Fruit fly (Drosophila melanogaster): ENCODE measurements around the gene CG2200.

Gene CG2200

DNA sequence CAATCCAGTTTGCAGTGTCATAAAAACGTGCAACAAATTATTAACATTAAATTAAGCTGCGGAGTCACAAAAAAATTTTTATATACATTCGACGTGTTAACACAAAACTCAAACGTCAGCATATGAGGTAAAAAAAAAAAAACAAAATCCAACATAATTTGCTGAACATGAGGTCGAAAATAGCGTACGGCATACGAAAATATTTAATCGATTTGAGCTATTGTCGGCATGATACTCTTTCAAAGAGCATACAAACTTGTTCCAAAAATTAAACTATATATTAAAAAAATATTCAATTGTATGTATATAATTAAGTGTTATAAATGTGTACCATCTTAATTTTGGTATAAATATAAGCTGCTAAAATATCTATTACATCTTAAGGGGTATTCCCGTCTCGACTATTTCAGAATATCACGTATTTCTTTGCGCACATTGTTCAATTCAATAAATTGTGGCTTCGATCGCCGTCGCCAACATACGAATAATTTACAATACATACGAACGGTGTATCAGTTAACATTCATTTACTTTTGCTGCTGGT, 15.6 kb downstream of the CG2200 start (continued):
- TF ChIP-seq CG18476 (GFP tag; optimal IDR thresholded peaks at IDR 0.05) (no peak), wek (GFP tag; optimal IDR thresholded peaks at IDR 0.05) (no peak), CG8359 (GFP tag; optimal IDR thresholded peaks at IDR 0.05; ENCODE audit: borderline replicate concordance) (no peak), Tbp (GFP tag; optimal IDR thresholded peaks at IDR 0.05) (no peak), Fer3 (tag; optimal IDR thresholded peaks at IDR 0.05) (peak; percentile 60), exex (tag; optimal IDR thresholded peaks at IDR 0.05) (no peak), CG11093 (GFP tag; IDR thresholded peaks at IDR 0.05) (no peak), so (GFP tag; IDR thresholded peaks at IDR 0.05) (peak; percentile 62; the same call in 1 of the 3 replicates), ro (GFP tag; IDR thresholded peaks at IDR 0.05) (no peak), cas (GFP tag; IDR thresholded peaks at IDR 0.05) (no peak), CG18619 (GFP tag; optimal IDR thresholded peaks at IDR 0.05) (no peak), NK7.1 (GFP tag; optimal IDR thresholded peaks at IDR 0.05) (no peak), row (GFP tag; IDR thresholded peaks at IDR 0.05) (peak; percentile 81), CG17912 (GFP tag; optimal IDR thresholded peaks at IDR 0.05) (no peak), Nf-YC (tag; optimal IDR thresholded peaks at IDR 0.05) (no peak), toy (GFP tag; IDR thresholded peaks at IDR 0.05) (no peak), hb (GFP tag; IDR thresholded peaks at IDR 0.05; ENCODE audit: partially characterized antibody) (no peak), sqz (GFP tag; optimal IDR thresholded peaks at IDR 0.05) (no peak), sd (tag; optimal IDR thresholded peaks at IDR 0.05) (peak; percentile 44), CG9876 (GFP tag; optimal IDR thresholded peaks at IDR 0.05) (no peak), chif (GFP tag; optimal IDR thresholded peaks at IDR 0.05) (no peak), Hr39 (optimal IDR thresholded peaks at IDR 0.05) (no peak), sens-2 (GFP tag; IDR thresholded peaks at IDR 0.05) (no peak), tgo (GFP tag; IDR thresholded peaks at IDR 0.05) (peak; percentile 71; the same call in 2 of the 3 replicates), NC2β (GFP tag; optimal IDR thresholded peaks at IDR 0.05) (no peak), CG30020 (tag; optimal IDR thresholded peaks at IDR 0.05) (no peak), CG9932 (GFP tag; IDR thresholded peaks at IDR 0.05) (peak; percentile 62), fd3F (GFP tag; optimal IDR thresholded peaks at IDR 0.05) (peak; percentile 51), CG12104 (GFP tag; optimal IDR thresholded peaks at IDR 0.05) (no peak), Nf-YA (GFP tag; IDR thresholded peaks at IDR 0.05) (0 out of 2 replicates have a peak, but pooled peaks have one; percentile 28), CG12219 (GFP tag; optimal IDR thresholded peaks at IDR 0.05) (no peak), CG10654 (GFP tag; optimal IDR thresholded peaks at IDR 0.05) (no peak), Atf-2 (GFP tag; optimal IDR thresholded peaks at IDR 0.05) (no peak), Ada2b (GFP tag; IDR thresholded peaks at IDR 0.05) (peak; percentile 57), nmo (GFP tag; optimal IDR thresholded peaks at IDR 0.05) (peak; percentile 44), chn (GFP tag; optimal IDR thresholded peaks at IDR 0.05) (no peak), CkIIα-i1 (GFP tag; IDR thresholded peaks at IDR 0.05) (no peak), CTCF (GFP tag; optimal IDR thresholded peaks at IDR 0.05) (no peak), Dfd (GFP tag; optimal IDR thresholded peaks at IDR 0.05) (no peak), Dbx (GFP tag; IDR thresholded peaks at IDR 0.05) (peak; percentile 56; the same call in 1 of the 3 replicates), dimm (GFP tag; IDR thresholded peaks at IDR 0.05) (no peak), CG6813 (GFP tag; optimal IDR thresholded peaks at IDR 0.05) (no peak), pros (GFP tag; optimal IDR thresholded peaks at IDR 0.05) (no peak), her (GFP tag; optimal IDR thresholded peaks at IDR 0.05) (no peak), CG14710 (tag; optimal IDR thresholded peaks at IDR 0.05) (no peak), CG14014 (GFP tag; IDR thresholded peaks at IDR 0.05) (0 out of 2 replicates have a peak, but pooled peaks have one; percentile 58), emc (GFP tag; optimal IDR thresholded peaks at IDR 0.05) (no peak), ci (GFP tag; IDR thresholded peaks at IDR 0.05) (no peak), Rx (GFP tag; IDR thresholded peaks at IDR 0.05) (0 out of 2 replicates have a peak, but pooled peaks have one; percentile 4), dm (GFP tag; optimal IDR thresholded peaks at IDR 0.05) (no peak), z (GFP tag; IDR thresholded peaks at IDR 0.05) (no peak), aop (GFP tag; IDR thresholded peaks at IDR 0.05) (no peak), HHEX (GFP tag; optimal IDR thresholded peaks at IDR 0.05) (peak; percentile 37)

All from whole organism, embryonic.